Worm (Caenorhabditis elegans): ENCODE data around the gene cept-2.
"Not testable (repeated sequence)": the region's sequence is repeated elsewhere in the genome, so short reads cannot be mapped to it uniquely, and the experiment has no call there.

DNA sequence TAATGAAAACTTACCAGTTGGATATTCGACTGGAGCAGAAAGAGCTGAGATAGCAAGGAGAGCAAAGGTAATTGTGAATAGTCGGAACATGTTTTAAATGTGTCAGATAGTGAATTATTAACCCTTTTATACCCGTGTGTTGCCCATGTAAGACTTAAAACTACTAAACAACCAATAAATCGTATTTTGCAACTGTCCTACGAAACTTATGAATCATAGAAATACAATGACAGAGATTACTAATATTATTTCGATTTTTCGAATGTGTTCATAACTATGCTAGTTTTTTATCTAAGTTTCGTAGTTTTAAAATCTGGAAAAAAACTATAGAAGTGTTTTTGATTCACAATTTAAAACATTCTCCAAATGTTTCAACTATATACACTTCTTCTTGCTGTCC is 40.8 kb upstream of the cept-2 start, which contains the start of gene spig-4:
- not testable (repeated sequence) for TF ChIP-seq ama-1 (optimal IDR thresholded peaks at IDR 0.05); ref-2 (tag; optimal IDR thresholded peaks at IDR 0.05); hlh-15 (tag; optimal IDR thresholded peaks at IDR 0.05)

Data from whole organism, late embryonic.